Fruit fly (Drosophila melanogaster) whole organism, wandering third instar larva: Measurements from ENCODE around the gene CG3062.

Source experiments
- Abd-B ChIP-seq: fragments of >200 bp; optimal IDR thresholded peaks from 2 replicates; lab custom pipeline; 2017; ENCODE audit warnings: missing biosample characterization, missing genetic modification characterization
- CrebA ChIP-seq: fragments of 200-800 bp; sonication (Bioruptor generic); optimal IDR thresholded peaks from 2 replicates; lab custom pipeline; 2016; ENCODE audit warnings: missing biosample characterization, mild to moderate bottlenecking, missing genetic modification characterization, borderline replicate concordance
- Dfd ChIP-seq: fragments of >200 bp; optimal IDR thresholded peaks from 2 replicates; lab custom pipeline; 2017; ENCODE audit warnings: missing biosample characterization, missing genetic modification characterization
- Dif ChIP-seq: fragments of 200-275, 200-300 bp; sonication (Bioruptor generic); optimal IDR thresholded peaks from 2 replicates; lab custom pipeline; 2018; ENCODE audit warnings: missing biosample characterization, missing genetic modification characterization; ENCODE audit not compliant: partially characterized antibody
- GATAd ChIP-seq: sonication (Bioruptor generic); optimal IDR thresholded peaks from 2 replicates; lab custom pipeline; 2016; ENCODE audit warnings: missing biosample characterization, missing genetic modification characterization
- N ChIP-seq: fragments of >200 bp; optimal IDR thresholded peaks from 2 replicates; lab custom pipeline; 2018; ENCODE audit warnings: missing biosample characterization, missing external identifiers, missing genetic modification characterization
- OdsH ChIP-seq: fragments of 200-800 bp; sonication (Bioruptor generic); optimal IDR thresholded peaks from 2 replicates; lab custom pipeline; 2016; ENCODE audit warnings: missing biosample characterization, mild to moderate bottlenecking, missing genetic modification characterization
- br ChIP-seq: fragments of 200-800 bp; sonication (Bioruptor generic); optimal IDR thresholded peaks from 2 replicates; lab custom pipeline; 2016; ENCODE audit warnings: missing biosample characterization, missing genetic modification characterization
- fru ChIP-seq: fragments of 200-800 bp; sonication (Bioruptor generic); optimal IDR thresholded peaks from 3 replicates; lab custom pipeline; 2016; ENCODE audit warnings: missing biosample characterization, mild to moderate bottlenecking, missing genetic modification characterization
- h ChIP-seq: fragments of 200-800 bp; sonication (Bioruptor generic); optimal IDR thresholded peaks from 3 replicates; lab custom pipeline; 2016; ENCODE audit warnings: missing biosample characterization, mild to moderate bottlenecking, missing genetic modification characterization
- psq ChIP-seq: fragments of 200-800 bp; sonication (Bioruptor generic); optimal IDR thresholded peaks from 3 replicates; lab custom pipeline; 2017; ENCODE audit warnings: missing biosample characterization, mild to moderate bottlenecking, missing genetic modification characterization, moderate library complexity
- sv ChIP-seq: fragments of 200-800 bp; sonication (Bioruptor generic); optimal IDR thresholded peaks from 3 replicates; lab custom pipeline; 2016; ENCODE audit warnings: missing biosample characterization, missing genetic modification characterization
- tai ChIP-seq: sonication (Bioruptor generic); optimal IDR thresholded peaks from 2 replicates; lab custom pipeline; 2016; ENCODE audit warnings: missing biosample characterization, missing genetic modification characterization
- usp ChIP-seq: fragments of >200 bp; optimal IDR thresholded peaks from 2 replicates; lab custom pipeline; 2017; ENCODE audit warnings: missing biosample characterization, missing genetic modification characterization

DNA sequence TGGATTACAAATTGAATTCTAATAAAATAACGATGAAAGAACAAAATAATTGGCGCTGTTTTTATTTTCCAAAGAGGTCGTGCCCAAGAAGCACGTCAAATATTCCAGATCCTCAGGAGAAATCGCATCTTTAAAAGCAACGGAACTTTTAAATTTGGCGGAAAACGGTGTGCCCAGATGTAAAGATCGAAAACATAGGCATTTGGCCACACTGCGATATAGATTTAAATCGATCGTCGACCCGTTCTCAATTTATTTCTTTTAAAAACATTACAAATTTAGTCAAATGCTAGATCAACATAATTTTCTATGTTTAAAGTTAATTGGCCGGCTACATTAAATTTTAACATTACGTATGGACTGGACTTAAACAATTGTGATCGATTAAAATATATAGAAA is 17.5 kb downstream of the CG3062 start:
- TF ChIP-seq sv (GFP tag; lab: Kevin White, UChicago) (no peak), N (GFP tag; lab: Kevin White, UChicago) (no peak), psq (no peak), Dif (GFP tag; lab: Kevin White, UChicago) (no peak), Abd-B (no peak), fru (GFP tag; lab: Kevin White, UChicago) (no peak), CrebA (GFP tag; lab: Kevin White, UChicago) (no peak), usp (no peak), br (GFP tag; lab: Kevin White, UChicago) (no peak), OdsH (no peak), GATAd (GFP tag; lab: Kevin White, UChicago) (no peak), Dfd (no peak), h (GFP tag; lab: Kevin White, UChicago) (no peak), tai (GFP tag; lab: Kevin White, UChicago) (no peak)
